Worm (Caenorhabditis elegans): ENCODE results near the gene fkb-3.

- TF ChIP-seq nhr-42 (GFP tag; IDR thresholded peaks at IDR 0.05) = no peak
- TF ChIP-seq unc-62 (GFP tag; optimal IDR thresholded peaks at IDR 0.05 in 1 of 2) = no peak
- TF ChIP-seq unc-62 (tag; optimal IDR thresholded peaks at IDR 0.05) = no peak
- no peak for TF ChIP-seq ctbp-1 (GFP tag; IDR thresholded peaks at IDR 0.05)
- no peak for TF ChIP-seq lsy-2 (tag; optimal IDR thresholded peaks at IDR 0.05)
- no peak for TF ChIP-seq daf-8 (GFP tag; IDR thresholded peaks at IDR 0.05)
- TF ChIP-seq hlh-30 (tag; optimal IDR thresholded peaks at IDR 0.05; ENCODE audit: insufficient read depth) = no peak
- TF ChIP-seq ceh-28 (tag; optimal IDR thresholded peaks at IDR 0.05) = no peak
- no peak for TF ChIP-seq unc-130 (GFP tag; optimal IDR thresholded peaks at IDR 0.05)
- no peak for TF ChIP-seq vab-7 (GFP tag; IDR thresholded peaks at IDR 0.05)
- no peak for TF ChIP-seq F49E8.2 (tag; optimal IDR thresholded peaks at IDR 0.05; ENCODE audit: borderline replicate concordance)
- TF ChIP-seq zag-1 (tag; optimal IDR thresholded peaks at IDR 0.05) = no peak
- TF ChIP-seq Y48G9A.11 (GFP tag; IDR thresholded peaks at IDR 0.05) = no peak
Observed at ce11 chrV:7239471-7239870, 14.4 kb downstream of the fkb-3 start, which contains the start of gene C05C8.1.

Data from whole organism, L4 larva.